Worm (Caenorhabditis elegans): ENCODE data around the gene srp-7.

srp-7 gene

DNA sequence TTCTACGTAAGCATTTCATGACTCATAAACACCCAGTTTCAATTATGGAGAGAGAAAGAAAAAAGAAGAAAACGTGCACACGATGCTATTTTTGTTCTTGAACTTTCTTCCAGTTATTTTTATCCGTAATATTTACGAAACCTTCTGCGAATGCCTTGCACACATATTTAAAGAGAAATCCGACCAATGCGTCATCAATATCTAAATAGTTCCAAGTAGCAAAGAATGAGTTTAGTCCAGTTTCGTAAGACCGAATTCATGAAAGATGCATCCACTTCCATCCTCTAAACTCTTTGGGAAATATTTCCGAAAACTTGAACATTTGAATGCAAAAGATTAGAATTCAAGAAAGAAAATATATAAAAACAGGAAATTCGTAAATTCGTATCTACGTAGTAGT, 9.8 kb upstream of the srp-7 start:
- TF ChIP-seq sea-1 (GFP tag; conservative IDR thresholded peaks at IDR 0.05) (no peak), hmbx-1 (tag; optimal IDR thresholded peaks at IDR 0.05) (no peak), hmg-4 (GFP tag; optimal IDR thresholded peaks at IDR 0.05) (no peak), tra-4 (tag; optimal IDR thresholded peaks at IDR 0.05) (no peak), ceh-36 (tag; optimal IDR thresholded peaks at IDR 0.05) (no peak), ceh-13 (GFP tag; optimal IDR thresholded peaks at IDR 0.05) (no peak), ama-1 (optimal IDR thresholded peaks at IDR 0.05) (no peak), F13C5.2 (tag; optimal IDR thresholded peaks at IDR 0.05) (no peak), tbx-11 (GFP tag; IDR thresholded peaks at IDR 0.05) (no peak), hnd-1 (tag; optimal IDR thresholded peaks at IDR 0.05) (no peak), ets-7 (tag; optimal IDR thresholded peaks at IDR 0.05) (no peak), B0310.2 (tag; optimal IDR thresholded peaks at IDR 0.05) (no peak), flt-1 (GFP tag; IDR thresholded peaks at IDR 0.05) (no peak), pes-1 (GFP tag; IDR thresholded peaks at IDR 0.05) (no peak), tbx-37 (GFP tag; conservative IDR thresholded peaks at IDR 0.05) (no peak), aly-1 (tag; optimal IDR thresholded peaks at IDR 0.05) (no peak), scrt-1 (GFP tag; IDR thresholded peaks at IDR 0.05) (no peak)

DNA sequence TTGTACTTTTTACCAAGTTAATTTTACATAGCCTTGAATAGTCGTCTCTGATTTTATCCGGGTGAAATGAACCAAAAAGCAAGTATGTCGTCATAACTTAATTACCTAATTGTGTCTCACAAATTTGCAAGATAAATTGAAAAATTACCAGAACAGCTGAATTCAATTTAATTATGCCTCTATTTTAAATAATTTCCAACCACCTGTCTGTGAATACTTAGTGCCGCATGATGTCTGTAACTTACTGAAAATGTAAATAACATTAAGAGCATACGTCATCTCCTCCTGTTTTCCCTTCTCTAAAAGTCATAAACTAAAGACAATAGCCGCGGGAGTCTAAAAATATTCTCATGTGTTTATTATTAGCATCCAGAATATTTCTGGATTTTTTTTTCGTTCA, 8.6 kb upstream of the srp-7 start:
- TF ChIP-seq sea-1 (GFP tag; conservative IDR thresholded peaks at IDR 0.05) (no peak), ceh-36 (tag; optimal IDR thresholded peaks at IDR 0.05) (no peak), ets-7 (tag; optimal IDR thresholded peaks at IDR 0.05) (no peak), flt-1 (GFP tag; IDR thresholded peaks at IDR 0.05) (no peak), ama-1 (optimal IDR thresholded peaks at IDR 0.05) (no peak), hnd-1 (tag; optimal IDR thresholded peaks at IDR 0.05) (no peak), F13C5.2 (tag; optimal IDR thresholded peaks at IDR 0.05) (no peak), tra-4 (tag; optimal IDR thresholded peaks at IDR 0.05) (no peak), hmg-4 (GFP tag; optimal IDR thresholded peaks at IDR 0.05) (no peak), ceh-13 (GFP tag; optimal IDR thresholded peaks at IDR 0.05) (no peak), scrt-1 (GFP tag; IDR thresholded peaks at IDR 0.05) (no peak), hmbx-1 (tag; optimal IDR thresholded peaks at IDR 0.05) (no peak)

DNA sequence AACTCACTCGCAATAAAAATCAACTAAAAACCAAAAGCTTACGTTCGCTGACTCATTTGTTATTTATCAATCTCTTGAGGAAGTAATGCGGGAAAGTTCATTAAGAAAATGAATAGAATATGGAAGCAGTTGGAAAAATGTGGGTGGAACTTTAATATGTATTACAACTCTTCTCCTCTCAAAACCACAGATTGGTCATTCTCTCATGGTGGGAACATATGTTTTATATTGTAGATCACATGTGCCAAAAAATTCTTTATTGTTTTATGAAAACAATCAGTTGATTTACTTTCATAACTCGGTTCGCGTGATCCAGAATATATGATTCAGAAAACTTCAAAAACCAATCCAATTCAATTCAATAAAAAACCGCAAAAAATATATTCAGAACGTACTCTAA, 7.2 kb upstream of the srp-7 start:
- TF ChIP-seq aly-1 (tag; optimal IDR thresholded peaks at IDR 0.05) (no peak), B0310.2 (tag; optimal IDR thresholded peaks at IDR 0.05) (no peak), ets-7 (tag; optimal IDR thresholded peaks at IDR 0.05) (no peak), ceh-13 (GFP tag; optimal IDR thresholded peaks at IDR 0.05) (no peak), pes-1 (GFP tag; IDR thresholded peaks at IDR 0.05) (no peak), tbx-37 (GFP tag; conservative IDR thresholded peaks at IDR 0.05) (no peak)

DNA sequence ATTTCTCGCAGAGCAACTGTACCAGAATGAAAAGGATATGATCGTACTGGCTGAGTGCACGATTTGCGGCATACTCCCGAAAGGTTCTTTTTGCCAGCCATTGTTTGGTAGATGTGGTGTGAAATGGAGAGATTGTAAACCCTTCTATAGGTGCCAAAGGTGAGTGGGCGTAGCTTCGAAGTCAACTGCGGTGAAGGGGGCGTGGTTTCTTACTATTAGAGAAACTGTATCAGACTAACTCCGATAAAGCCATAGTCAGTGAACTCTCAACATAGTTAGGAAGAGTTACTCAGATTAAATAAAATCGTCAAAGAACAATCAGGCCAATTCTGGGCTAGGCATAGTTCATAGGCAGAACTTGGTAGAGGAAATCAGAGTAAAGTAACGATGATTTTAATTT, 1.6 kb upstream of the srp-7 start, which contains the start of gene F20D6.9:
TSS of gene F20D6.9 (minus strand) at position 101 of the 400 bp plus-strand sequence.
- TF ChIP-seq hmbx-1 (tag; optimal IDR thresholded peaks at IDR 0.05) = no peak
- TF ChIP-seq sea-1 (GFP tag; conservative IDR thresholded peaks at IDR 0.05) = no peak
- no peak for TF ChIP-seq tbx-11 (GFP tag; IDR thresholded peaks at IDR 0.05)
- TF ChIP-seq B0310.2 (tag; optimal IDR thresholded peaks at IDR 0.05) = no peak
- no peak for TF ChIP-seq flt-1 (GFP tag; IDR thresholded peaks at IDR 0.05)
- TF ChIP-seq hmg-4 (GFP tag; optimal IDR thresholded peaks at IDR 0.05) = no peak
- no peak for TF ChIP-seq tra-4 (tag; optimal IDR thresholded peaks at IDR 0.05)
- TF ChIP-seq tbx-37 (GFP tag; conservative IDR thresholded peaks at IDR 0.05) = no peak
- TF ChIP-seq F13C5.2 (tag; optimal IDR thresholded peaks at IDR 0.05) = no peak
- TF ChIP-seq aly-1 (tag; optimal IDR thresholded peaks at IDR 0.05) = no peak
- TF ChIP-seq scrt-1 (GFP tag; IDR thresholded peaks at IDR 0.05) = no peak

DNA sequence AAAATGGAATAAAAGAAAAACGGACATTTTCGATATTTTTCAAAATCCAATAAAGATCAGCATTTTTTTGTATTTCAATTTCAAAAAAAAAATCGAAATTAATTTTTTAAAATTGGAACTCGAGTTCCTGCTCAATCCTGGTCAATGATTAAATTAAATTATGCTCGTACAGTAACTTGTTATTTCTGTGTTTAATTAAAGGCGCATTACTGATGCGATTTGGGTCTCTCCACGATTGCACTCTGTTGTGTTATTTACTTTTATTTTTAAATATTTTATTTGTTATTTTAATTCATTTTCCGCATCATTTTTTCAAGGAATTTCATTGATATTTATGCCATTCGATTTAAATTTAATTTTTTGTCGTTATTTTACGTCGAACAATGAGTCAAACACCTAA, 647 bp upstream of the srp-7 start:
- TF ChIP-seq hnd-1 (tag; optimal IDR thresholded peaks at IDR 0.05) (no peak), ama-1 (optimal IDR thresholded peaks at IDR 0.05) (no peak), scrt-1 (GFP tag; IDR thresholded peaks at IDR 0.05) (no peak), F13C5.2 (tag; optimal IDR thresholded peaks at IDR 0.05) (no peak), ets-7 (tag; optimal IDR thresholded peaks at IDR 0.05) (no peak), hmbx-1 (tag; optimal IDR thresholded peaks at IDR 0.05) (no peak), ceh-13 (GFP tag; optimal IDR thresholded peaks at IDR 0.05) (no peak), sea-1 (GFP tag; conservative IDR thresholded peaks at IDR 0.05) (no peak), hmg-4 (GFP tag; optimal IDR thresholded peaks at IDR 0.05) (no peak), flt-1 (GFP tag; IDR thresholded peaks at IDR 0.05) (no peak), pes-1 (GFP tag; IDR thresholded peaks at IDR 0.05) (no peak), tbx-37 (GFP tag; conservative IDR thresholded peaks at IDR 0.05) (no peak), ceh-36 (tag; optimal IDR thresholded peaks at IDR 0.05) (no peak), B0310.2 (tag; optimal IDR thresholded peaks at IDR 0.05) (no peak), aly-1 (tag; optimal IDR thresholded peaks at IDR 0.05) (no peak), tbx-11 (GFP tag; IDR thresholded peaks at IDR 0.05) (no peak), tra-4 (tag; optimal IDR thresholded peaks at IDR 0.05) (no peak)

DNA sequence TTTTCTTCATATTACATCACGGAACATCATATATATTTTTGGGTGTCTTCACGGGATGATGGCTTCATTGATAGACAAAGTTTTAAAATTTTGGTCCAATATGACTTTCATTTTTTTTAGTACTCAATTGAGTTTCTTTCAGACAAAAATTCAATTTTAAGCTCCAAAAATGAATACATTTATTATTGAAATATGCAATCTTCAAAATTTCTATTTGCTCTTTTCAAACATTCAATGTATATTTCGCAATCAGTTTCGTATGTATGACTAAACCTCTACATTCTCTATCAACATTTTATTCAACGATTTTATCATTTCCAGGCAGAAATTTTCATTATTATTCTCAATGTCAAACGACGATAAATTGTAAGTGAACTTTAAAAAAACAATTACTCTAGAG, 4.5 kb downstream of the srp-7 start, which contains the start of gene srp-8:
TSS of gene srp-8 (plus strand) at position 301 of the 400 bp plus-strand sequence.
- no peak for TF ChIP-seq pes-1 (GFP tag; IDR thresholded peaks at IDR 0.05)
- TF ChIP-seq flt-1 (GFP tag; IDR thresholded peaks at IDR 0.05) = no peak
- no peak for TF ChIP-seq ama-1 (optimal IDR thresholded peaks at IDR 0.05)
- TF ChIP-seq sea-1 (GFP tag; conservative IDR thresholded peaks at IDR 0.05) = no peak
- TF ChIP-seq hnd-1 (tag; optimal IDR thresholded peaks at IDR 0.05) = no peak
- TF ChIP-seq ets-7 (tag; optimal IDR thresholded peaks at IDR 0.05) = no peak
- TF ChIP-seq ceh-13 (GFP tag; optimal IDR thresholded peaks at IDR 0.05) = no peak
- no peak for TF ChIP-seq hmg-4 (GFP tag; optimal IDR thresholded peaks at IDR 0.05)
- TF ChIP-seq tbx-11 (GFP tag; IDR thresholded peaks at IDR 0.05) = no peak
- TF ChIP-seq F13C5.2 (tag; optimal IDR thresholded peaks at IDR 0.05) = no peak
- no peak for TF ChIP-seq tbx-37 (GFP tag; conservative IDR thresholded peaks at IDR 0.05)
- TF ChIP-seq hmbx-1 (tag; optimal IDR thresholded peaks at IDR 0.05) = no peak
- TF ChIP-seq B0310.2 (tag; optimal IDR thresholded peaks at IDR 0.05) = no peak
- no peak for TF ChIP-seq scrt-1 (GFP tag; IDR thresholded peaks at IDR 0.05)
- TF ChIP-seq ceh-36 (tag; optimal IDR thresholded peaks at IDR 0.05) = no peak
- no peak for TF ChIP-seq aly-1 (tag; optimal IDR thresholded peaks at IDR 0.05)
- TF ChIP-seq tra-4 (tag; optimal IDR thresholded peaks at IDR 0.05) = no peak

DNA sequence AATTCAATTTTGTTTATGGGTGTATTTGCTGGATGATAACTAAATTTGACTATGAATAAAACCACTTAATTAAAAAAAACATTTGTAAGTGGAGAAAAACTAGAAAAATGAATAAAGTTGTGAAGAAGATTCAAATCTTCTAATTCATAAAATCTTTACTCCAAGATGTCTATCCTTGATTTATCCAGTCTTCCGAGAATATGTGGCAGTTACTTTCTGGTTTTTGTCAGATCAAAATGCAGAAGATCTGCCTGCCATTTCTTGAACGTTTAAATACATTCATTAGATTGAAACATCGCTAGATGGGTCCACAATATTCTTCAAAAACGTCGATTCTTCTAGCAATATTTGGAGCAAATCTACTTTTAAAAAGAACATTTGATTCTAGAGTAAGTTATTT, 6.8 kb downstream of the srp-7 start, which contains the start of gene F20D6.2:
TSS of gene F20D6.2 (plus strand) at position 301 of the 400 bp plus-strand sequence.
- no peak for TF ChIP-seq tbx-11 (GFP tag; IDR thresholded peaks at IDR 0.05)
- no peak for TF ChIP-seq pes-1 (GFP tag; IDR thresholded peaks at IDR 0.05)
- TF ChIP-seq tra-4 (tag; optimal IDR thresholded peaks at IDR 0.05) = no peak
- TF ChIP-seq B0310.2 (tag; optimal IDR thresholded peaks at IDR 0.05) = no peak
- TF ChIP-seq scrt-1 (GFP tag; IDR thresholded peaks at IDR 0.05) = no peak

Data from whole organism, early embryonic.